Worm (Caenorhabditis elegans): Measurements from ENCODE around the gene rgs-11.

rgs-11 gene

ce11 chrX:14946464-14947354, 17.6 kb upstream of the rgs-11 start (continued):
- TF ChIP-seq snpc-1.3 (tag; optimal IDR thresholded peaks at IDR 0.05; ENCODE audit: insufficient read depth) (no peak), Y53F4B.3 (GFP tag; IDR thresholded peaks at IDR 0.05) (no peak), bed-1 (GFP tag; IDR thresholded peaks at IDR 0.05) (no peak), lin-54 (GFP tag; optimal IDR thresholded peaks at IDR 0.05) (no peak), F23B12.7 (tag; optimal IDR thresholded peaks at IDR 0.05; ENCODE audit: insufficient read depth) (no peak), atf-7 (tag; optimal IDR thresholded peaks at IDR 0.05) (no peak), hlh-26 (GFP tag; conservative IDR thresholded peaks at IDR 0.05) (no peak), let-526 (GFP tag; IDR thresholded peaks at IDR 0.05) (0 out of 2 replicates have a peak, but pooled peaks have one; percentile 38), B0336.3 (GFP tag; IDR thresholded peaks at IDR 0.05) (no peak; the same call in 1 of the 2 replicates), snpc-4 (GFP tag; optimal IDR thresholded peaks at IDR 0.05) (no peak), snpc-4 (tag; optimal IDR thresholded peaks at IDR 0.05) (peak in 2 of 4 experiments; percentile 6 to 23), sptf-2 (GFP tag; optimal IDR thresholded peaks at IDR 0.05) (peak; percentile 31), nfyb-1 (GFP tag; IDR thresholded peaks at IDR 0.05) (0 out of 2 replicates have a peak, but pooled peaks have one; percentile 35), K11D2.4 (GFP tag; IDR thresholded peaks at IDR 0.05) (0 out of 2 replicates have a peak, but pooled peaks have one; percentile 16), dpl-1 (GFP tag; optimal IDR thresholded peaks at IDR 0.05) (no peak), ztf-3 (GFP tag; optimal IDR thresholded peaks at IDR 0.05) (no peak), mcd-1 (GFP tag; IDR thresholded peaks at IDR 0.05) (peak; percentile 75), C17E4.6 (GFP tag; IDR thresholded peaks at IDR 0.05) (no peak), hmg-1.2 (GFP tag; IDR thresholded peaks at IDR 0.05) (peak; percentile 58; the same call in 1 of the 2 replicates), T07F8.4 (tag; optimal IDR thresholded peaks at IDR 0.05) (no peak), ztf-22 (GFP tag; optimal IDR thresholded peaks at IDR 0.05) (peak; percentile 49), B0035.1 (tag; optimal IDR thresholded peaks at IDR 0.05) (no peak), nhr-120 (GFP tag; IDR thresholded peaks at IDR 0.05) (no peak), Y79H2A.3 (GFP tag; conservative IDR thresholded peaks at IDR 0.05) (no peak)

- no peak for TF ChIP-seq gei-17 (GFP tag; optimal IDR thresholded peaks at IDR 0.05)
- no peak for TF ChIP-seq rec-8 (tag; optimal IDR thresholded peaks at IDR 0.05)
- TF ChIP-seq snpc-1.3 (tag; optimal IDR thresholded peaks at IDR 0.05; ENCODE audit: insufficient read depth), result no peak
- TF ChIP-seq madf-10 (tag; optimal IDR thresholded peaks at IDR 0.05), result no peak
- no peak for TF ChIP-seq sea-2 (GFP tag; IDR thresholded peaks at IDR 0.05)
These were observed 17.0 kb upstream of the rgs-11 start for ce11 chrX:14947355-14947668.

- no peak for TF ChIP-seq him-1 (tag; optimal IDR thresholded peaks at IDR 0.05)
- peak; percentile 6 for TF ChIP-seq tbp1 (GFP tag; optimal IDR thresholded peaks at IDR 0.05)
- no peak for TF ChIP-seq athp-1 (tag; optimal IDR thresholded peaks at IDR 0.05)
- peak; percentile 37 for TF ChIP-seq rpc-1 (optimal IDR thresholded peaks at IDR 0.05)
- peak; percentile 65 for TF ChIP-seq rpc-1 (tag; optimal IDR thresholded peaks at IDR 0.05)
- TF ChIP-seq nfya-1 (tag; optimal IDR thresholded peaks at IDR 0.05; ENCODE audit: borderline replicate concordance, insufficient read depth), result no peak
- no peak for TF ChIP-seq madf-10 (tag; optimal IDR thresholded peaks at IDR 0.05)
- TF ChIP-seq snpc-4 (GFP tag; optimal IDR thresholded peaks at IDR 0.05), result no peak
- TF ChIP-seq snpc-4 (tag; optimal IDR thresholded peaks at IDR 0.05), result peak in 1 of 4 experiments; percentile 36
- no peak for TF ChIP-seq ZK185.1 (tag; optimal IDR thresholded peaks at IDR 0.05; ENCODE audit: poor library complexity, severe bottlenecking)
- TF ChIP-seq D2030.7 (GFP tag; IDR thresholded peaks at IDR 0.05), result peak; percentile 25; the same call in 1 of the 2 replicates
- no peak for TF ChIP-seq F23B12.7 (tag; optimal IDR thresholded peaks at IDR 0.05; ENCODE audit: insufficient read depth)
These were observed 12.6 kb upstream of the rgs-11 start for ce11 chrX:14951797-14952196.

Data from whole organism, young adult.